Fruit fly (Drosophila melanogaster) whole organism, embryonic: Measurements from ENCODE around the gene CG14982.
A peak's percentile ranks its signal among the peaks of the same experiment; 100 is the strongest.

ENCODE experiments used
- Antp ChIP-seq: fragments of 200-800 bp; sonication (Bioruptor generic); optimal IDR thresholded peaks from 3 replicates; lab custom pipeline; 2016; ENCODE audit warnings: missing biosample characterization, missing genetic modification characterization
- Atf-2 ChIP-seq: fragments of 200-800 bp; sonication (Bioruptor generic); optimal IDR thresholded peaks from 2 replicates; lab custom pipeline; 2016; ENCODE audit warnings: missing biosample characterization, missing genetic modification characterization
- B-H1 ChIP-seq: fragments of 200-800 bp; sonication (Bioruptor generic); IDR thresholded peaks from 3 replicates; pipeline ENCODE4 v1.3.6; 2022; ENCODE audit warnings: missing biosample characterization, missing genetic modification characterization
- C15 ChIP-seq: fragments of 200-800 bp; sonication (Bioruptor generic); IDR thresholded peaks from 3 replicates; pipeline ENCODE4 v1.3.6; 2022; ENCODE audit warnings: missing biosample characterization, missing genetic modification characterization
- CG10366 ChIP-seq: fragments of 200-800 bp; sonication (Bioruptor generic); IDR thresholded peaks from 2 replicates; pipeline ENCODE4 v1.3.6; 2022; ENCODE audit warnings: missing biosample characterization, missing genetic modification characterization
- CG10979 ChIP-seq: fragments of 200-800 bp; sonication (Bioruptor generic); optimal IDR thresholded peaks from 2 replicates; lab custom pipeline; 2018; ENCODE audit warnings: missing biosample characterization, mild to moderate bottlenecking, missing genetic modification characterization, moderate library complexity
- CG11093 ChIP-seq: fragments of 200-800 bp; sonication (Bioruptor generic); IDR thresholded peaks from 3 replicates; pipeline ENCODE4 v1.3.6; 2022; ENCODE audit warnings: missing biosample characterization, missing genetic modification characterization
- CG11504 ChIP-seq: fragments of 200-800 bp; sonication (Bioruptor generic); optimal IDR thresholded peaks from 3 replicates; lab custom pipeline; 2019; ENCODE audit warnings: missing biosample characterization, mild to moderate bottlenecking, missing genetic modification characterization, moderate library complexity
- CG12391 ChIP-seq: fragments of 200-800 bp; sonication (Bioruptor generic); optimal IDR thresholded peaks from 3 replicates; lab custom pipeline; 2018; ENCODE audit warnings: missing biosample characterization, mild to moderate bottlenecking, missing genetic modification characterization, moderate library complexity
- CG15514 ChIP-seq: fragments of 200-800 bp; sonication (Bioruptor generic); optimal IDR thresholded peaks from 3 replicates; lab custom pipeline; 2017; ENCODE audit warnings: missing biosample characterization, missing genetic modification characterization, mild to moderate bottlenecking, moderate library complexity, missing genetic modification reagents
- CG17359 ChIP-seq: fragments of 200-800 bp; sonication (Bioruptor generic); optimal IDR thresholded peaks from 3 replicates; lab custom pipeline; 2018; ENCODE audit warnings: missing biosample characterization, mild to moderate bottlenecking, missing genetic modification characterization, moderate library complexity
- CG18619 ChIP-seq: fragments of 200-800 bp; sonication (Bioruptor generic); optimal IDR thresholded peaks from 3 replicates; lab custom pipeline; 2017; ENCODE audit warnings: missing biosample characterization, mild to moderate bottlenecking, missing genetic modification characterization
- CG18764 ChIP-seq: fragments of 200-800 bp; sonication (Bioruptor generic); optimal IDR thresholded peaks from 3 replicates; lab custom pipeline; 2016; ENCODE audit warnings: missing biosample characterization, missing genetic modification characterization
- CG2712 ChIP-seq: fragments of 200-800 bp; optimal IDR thresholded peaks from 3 replicates; lab custom pipeline; 2019; ENCODE audit warnings: missing biosample characterization, mild to moderate bottlenecking, missing genetic modification characterization, moderate library complexity
- CG32532 ChIP-seq: fragments of 200-800 bp; sonication (Bioruptor generic); IDR thresholded peaks from 2 replicates; pipeline ENCODE4 v1.3.6; 2022; ENCODE audit warnings: missing biosample characterization, missing genetic modification characterization
- CG33557 ChIP-seq: fragments of 200-800 bp; sonication (Bioruptor generic); optimal IDR thresholded peaks from 2 replicates; lab custom pipeline; 2019; ENCODE audit warnings: missing biosample characterization, mild to moderate bottlenecking, missing genetic modification characterization, moderate library complexity
- CG5953 ChIP-seq: fragments of 200-800 bp; sonication (Bioruptor generic); IDR thresholded peaks from 2 replicates; pipeline ENCODE4 v1.3.6; 2022; ENCODE audit warnings: missing biosample characterization, missing genetic modification characterization
- CG6272 ChIP-seq: fragments of 200-800 bp; sonication (Bioruptor generic); IDR thresholded peaks from 2 replicates; pipeline ENCODE4 v1.3.6; 2022; ENCODE audit warnings: missing biosample characterization, missing genetic modification characterization
- CG9215 ChIP-seq: fragments of 200-800 bp; sonication (Bioruptor generic); IDR thresholded peaks from 2 replicates; pipeline ENCODE4 v1.3.6; 2022; ENCODE audit warnings: missing biosample characterization, missing genetic modification characterization
- CG9727 ChIP-seq: fragments of 200-800 bp; sonication (Bioruptor generic); optimal IDR thresholded peaks from 3 replicates; lab custom pipeline; 2017; ENCODE audit warnings: missing biosample characterization, mild to moderate bottlenecking, missing genetic modification characterization
- Dref ChIP-seq: fragments of 200-800 bp; sonication (Bioruptor generic); IDR thresholded peaks from 2 replicates; pipeline ENCODE4 v1.3.6; 2022; ENCODE audit warnings: missing biosample characterization, missing genetic modification characterization
- Ets65A ChIP-seq: fragments of 200-800 bp; sonication (Bioruptor generic); peaks from one replicate; lab custom pipeline; 2016; ENCODE audit warnings: missing biosample characterization, missing genetic modification characterization
- Gsc ChIP-seq: fragments of 200-800 bp; sonication (Bioruptor generic); IDR thresholded peaks from 2 replicates; pipeline ENCODE4 v1.3.6; 2022; ENCODE audit warnings: missing biosample characterization, missing genetic modification characterization
- HLH54F ChIP-seq: fragments of 200-800 bp; sonication (Bioruptor generic); optimal IDR thresholded peaks from 3 replicates; lab custom pipeline; 2016; ENCODE audit warnings: missing biosample characterization, missing genetic modification characterization
- Hsf ChIP-seq: fragments of 200-800 bp; sonication (Bioruptor generic); optimal IDR thresholded peaks from 3 replicates; lab custom pipeline; 2016; ENCODE audit warnings: missing biosample characterization, missing genetic modification characterization
- Lpt ChIP-seq: fragments of >200 bp; optimal IDR thresholded peaks from 2 replicates; lab custom pipeline; 2018; ENCODE audit warnings: missing biosample characterization, missing genetic modification characterization
- MBD-R2 ChIP-seq: fragments of 200-800 bp; sonication (Bioruptor generic); IDR thresholded peaks from 2 replicates; pipeline ENCODE4 v1.3.6; 2022; ENCODE audit warnings: missing biosample characterization, missing genetic modification characterization
- MESR4 ChIP-seq: fragments of 200-800 bp; sonication (Bioruptor generic); optimal IDR thresholded peaks from 2 replicates; lab custom pipeline; 2018; ENCODE audit warnings: missing biosample characterization, mild to moderate bottlenecking, missing genetic modification characterization, moderate library complexity
- Meics ChIP-seq: fragments of 200-800 bp; sonication (Bioruptor generic); optimal IDR thresholded peaks from 2 replicates; lab custom pipeline; 2017; ENCODE audit warnings: missing biosample characterization, mild to moderate bottlenecking, missing genetic modification characterization
- Neu2 ChIP-seq: fragments of 200-800 bp; sonication (Bioruptor generic); optimal IDR thresholded peaks from 3 replicates; lab custom pipeline; 2016; ENCODE audit warnings: missing biosample characterization, missing genetic modification characterization, borderline replicate concordance
- PHDP ChIP-seq: fragments of 200-800 bp; sonication (Bioruptor generic); optimal IDR thresholded peaks from 3 replicates; lab custom pipeline; 2018; ENCODE audit warnings: missing biosample characterization, mild to moderate bottlenecking, missing genetic modification characterization, moderate library complexity
- Ravus ChIP-seq: fragments of 200-800 bp; sonication (Bioruptor generic); IDR thresholded peaks from 2 replicates; pipeline ENCODE4 v1.3.6; 2022; ENCODE audit warnings: missing biosample characterization, missing genetic modification characterization
- Scr ChIP-seq: fragments of 200-800 bp; sonication (Bioruptor generic); IDR thresholded peaks from 2 replicates; pipeline ENCODE4 v1.3.6; 2022; ENCODE audit warnings: missing biosample characterization, missing genetic modification characterization; ENCODE audit not compliant: partially characterized antibody
- Sox100B ChIP-seq: fragments of 200-800 bp; sonication (Bioruptor generic); optimal IDR thresholded peaks from 3 replicates; lab custom pipeline; 2018; ENCODE audit warnings: missing biosample characterization, mild to moderate bottlenecking, missing genetic modification characterization
- abd-A ChIP-seq: fragments of 200-800 bp; sonication (Bioruptor generic); optimal IDR thresholded peaks from 3 replicates; lab custom pipeline; 2019; ENCODE audit warnings: missing biosample characterization, mild to moderate bottlenecking, missing genetic modification characterization, moderate library complexity
- ac ChIP-seq: fragments of 200-800 bp; sonication (Bioruptor generic); optimal IDR thresholded peaks from 3 replicates; lab custom pipeline; 2017; ENCODE audit warnings: missing biosample characterization, mild to moderate bottlenecking, missing genetic modification characterization
- ash1 ChIP-seq: fragments of 200-800 bp; sonication (Bioruptor generic); optimal IDR thresholded peaks from 2 replicates; lab custom pipeline; 2018; ENCODE audit warnings: missing biosample characterization, mild to moderate bottlenecking, missing genetic modification characterization
- bbx ChIP-seq: fragments of 200-800 bp; sonication (Bioruptor generic); IDR thresholded peaks from 2 replicates; pipeline ENCODE4 v1.3.6; 2022; ENCODE audit warnings: missing biosample characterization, missing genetic modification characterization; ENCODE audit not compliant: partially characterized antibody
- grau ChIP-seq: fragments of 200-800 bp; optimal IDR thresholded peaks from 3 replicates; lab custom pipeline; 2019; ENCODE audit warnings: missing biosample characterization, mild to moderate bottlenecking, missing genetic modification characterization, moderate library complexity
- hkb ChIP-seq, 2 experiments: fragments of 200-800 bp in 1 of 2; fragments of >200 bp in 1 of 2; sonication (Bioruptor generic) in 1 of 2; IDR thresholded peaks in 1 of 2; optimal IDR thresholded peaks in 1 of 2; 2 replicates each; pipeline versions ENCODE4 v1.3.6 to Lab custom; 2017 to 2022; ENCODE audit warnings: missing biosample characterization in 1 of 2, missing genetic modification characterization in 1 of 2
- peb ChIP-seq: fragments of 200-800 bp; sonication (Bioruptor generic); IDR thresholded peaks from 2 replicates; pipeline ENCODE4 v1.3.6; 2022; ENCODE audit warnings: missing biosample characterization, missing genetic modification characterization
- prd ChIP-seq, 3 experiments: fragments of >200 bp in 2 of 3; fragments of 200-800 bp in 1 of 3; sonication (Bioruptor generic) in 1 of 3; optimal IDR thresholded peaks in 2 of 3; IDR thresholded peaks in 1 of 3; 2 replicates in 2 of 3; 3 replicates in 1 of 3; pipeline versions ENCODE4 v1.3.6 to Lab custom; 2017 to 2022; ENCODE audit warnings: missing biosample characterization in 1 of 3, missing genetic modification characterization in 1 of 3
- sens ChIP-seq: fragments of 200-800 bp; sonication (Bioruptor generic); peaks from one replicate; lab custom pipeline; 2016; ENCODE audit warnings: missing biosample characterization, missing genetic modification characterization
- sens-2 ChIP-seq: fragments of 200-800 bp; sonication (Bioruptor generic); IDR thresholded peaks from 2 replicates; pipeline ENCODE4 v1.3.6; 2022; ENCODE audit warnings: missing biosample characterization, missing genetic modification characterization
- sim ChIP-seq: fragments of 200-800 bp; sonication (Bioruptor generic); IDR thresholded peaks from 2 replicates; pipeline ENCODE4 v1.3.6; 2022; ENCODE audit warnings: missing biosample characterization, missing genetic modification characterization
- tap ChIP-seq: fragments of 200-800 bp; optimal IDR thresholded peaks from 3 replicates; lab custom pipeline; 2019; ENCODE audit warnings: missing biosample characterization, mild to moderate bottlenecking, missing genetic modification characterization, moderate library complexity
- tin ChIP-seq: fragments of 200-800 bp; sonication (Bioruptor generic); optimal IDR thresholded peaks from 3 replicates; lab custom pipeline; 2016; ENCODE audit warnings: missing biosample characterization, missing genetic modification characterization
- tx ChIP-seq: fragments of 200-800 bp; sonication (Bioruptor generic); optimal IDR thresholded peaks from 2 replicates; lab custom pipeline; 2016; ENCODE audit warnings: missing biosample characterization, missing genetic modification characterization

The CG14982 gene

dm6 chr3L:3970372-3971031 is 28.0 kb downstream of the CG14982 start (continued):
- TF ChIP-seq CG17359, result peak; percentile 43
- peak; percentile 37 for TF ChIP-seq CG10979
- TF ChIP-seq CG6272 (GFP tag; lab: Robert Waterston, UW), result no peak
- peak; percentile 92 for TF ChIP-seq Ets65A (GFP tag; lab: Kevin White, UChicago)
- TF ChIP-seq abd-A (tag; lab: Kevin White, UChicago), result no peak
- no peak for TF ChIP-seq C15 (GFP tag; lab: Robert Waterston, UW)
- TF ChIP-seq Hsf, result peak; percentile 24
- no peak; the same call in 1 of the 2 replicates for TF ChIP-seq CG9215 (GFP tag; lab: Robert Waterston, UW)
- peak; percentile 69 for TF ChIP-seq CG11504 (tag; lab: Kevin White, UChicago)
- TF ChIP-seq HLH54F (GFP tag; lab: Kevin White, UChicago), result peak; percentile 40
- TF ChIP-seq prd (optimal IDR thresholded peaks at IDR 0.05; lab: Kevin White, UChicago), result no peak
- TF ChIP-seq prd (GFP tag; IDR thresholded peaks at IDR 0.05; lab: Robert Waterston, UW), result peak; percentile 40; the same call in 1 of the 3 replicates
- TF ChIP-seq Antp (GFP tag; lab: Kevin White, UChicago), result peak; percentile 41
- 0 out of 3 replicates have a peak, but pooled peaks have one; percentile 9 for TF ChIP-seq CG11093 (GFP tag; lab: Robert Waterston, UW)
- no peak for TF ChIP-seq bbx (GFP tag; lab: Robert Waterston, UW)
- peak; percentile 53 for TF ChIP-seq CG10366 (GFP tag; lab: Robert Waterston, UW)
- no peak for TF ChIP-seq CG33557 (GFP tag; lab: Kevin White, UChicago)
- peak; percentile 39; the same call in 1 of the 2 replicates for TF ChIP-seq CG32532 (GFP tag; lab: Robert Waterston, UW)
- TF ChIP-seq hkb (optimal IDR thresholded peaks at IDR 0.05; lab: Kevin White, UChicago), result no peak
- TF ChIP-seq hkb (GFP tag; IDR thresholded peaks at IDR 0.05; lab: Robert Waterston, UW), result 0 out of 2 replicates have a peak, but pooled peaks have one; percentile 24
- no peak for TF ChIP-seq Atf-2 (GFP tag; lab: Kevin White, UChicago)
- TF ChIP-seq Meics, result peak; percentile 58
- TF ChIP-seq grau (tag; lab: Kevin White, UChicago), result peak; percentile 56
- peak; percentile 89 for TF ChIP-seq sens (GFP tag; lab: Kevin White, UChicago)
- peak; percentile 21 for TF ChIP-seq CG2712
- no peak for TF ChIP-seq CG18619
- peak; percentile 18 for TF ChIP-seq PHDP
- TF ChIP-seq CG12391 (tag; lab: Kevin White, UChicago), result peak; percentile 39
- no peak for TF ChIP-seq Lpt (GFP tag; lab: Kevin White, UChicago)
- peak; percentile 28 for TF ChIP-seq tap (tag; lab: Kevin White, UChicago)
- 0 out of 2 replicates have a peak, but pooled peaks have one; percentile 6 for TF ChIP-seq sens-2 (GFP tag; lab: Robert Waterston, UW)
- no peak for TF ChIP-seq Ravus
- no peak; the same call in 1 of the 2 replicates for TF ChIP-seq MBD-R2
- TF ChIP-seq Dref (GFP tag; lab: Robert Waterston, UW), result no peak
- TF ChIP-seq CG18764 (GFP tag; lab: Kevin White, UChicago), result no peak

- no peak for TF ChIP-seq peb
- no peak for TF ChIP-seq tx
- TF ChIP-seq HLH54F (GFP tag; lab: Kevin White, UChicago), result no peak
- TF ChIP-seq CG15514 (GFP tag; lab: Kevin White, UChicago), result no peak
- TF ChIP-seq Scr (GFP tag; lab: Robert Waterston, UW), result no peak
- TF ChIP-seq Neu2 (GFP tag; lab: Kevin White, UChicago), result no peak
- no peak for TF ChIP-seq prd (optimal IDR thresholded peaks at IDR 0.05; lab: Kevin White, UChicago)
- TF ChIP-seq prd (GFP tag; IDR thresholded peaks at IDR 0.05; lab: Robert Waterston, UW), result no peak
- no peak for TF ChIP-seq sim (GFP tag; lab: Robert Waterston, UW)
- no peak for TF ChIP-seq ash1 (GFP tag; lab: Kevin White, UChicago)
- TF ChIP-seq ac (GFP tag; lab: Kevin White, UChicago), result no peak
- TF ChIP-seq CG5953 (GFP tag; lab: Robert Waterston, UW), result no peak
- no peak for TF ChIP-seq MESR4
- no peak for TF ChIP-seq tin (GFP tag; lab: Kevin White, UChicago)
- no peak for TF ChIP-seq Sox100B (GFP tag; lab: Kevin White, UChicago)
- no peak for TF ChIP-seq Gsc
- TF ChIP-seq CG9727 (GFP tag; lab: Kevin White, UChicago), result no peak
- TF ChIP-seq B-H1 (GFP tag; lab: Robert Waterston, UW), result no peak
- TF ChIP-seq, all 482 proteins: peak for 0
These were observed 30.1 kb downstream of the CG14982 start, which contains the start of gene CG43915 for dm6 chr3L:3972599-3972998. Gene CG43915, plus strand, starts transcription at chr3L:3972899.
